Fruit fly (Drosophila melanogaster) whole organism, embryonic: ENCODE results near the gene CG42465.

ENCODE experiments used
- Abd-B ChIP-seq: fragments of 200-800 bp; sonication (Bioruptor generic); optimal IDR thresholded peaks from 2 replicates; lab custom pipeline; 2018; ENCODE audit warnings: missing biosample characterization, mild to moderate bottlenecking, missing genetic modification characterization, moderate library complexity
- Ada2b ChIP-seq: fragments of 200-800 bp; sonication (Bioruptor generic); IDR thresholded peaks from 2 replicates; pipeline ENCODE4 v1.3.6; 2022; ENCODE audit warnings: missing biosample characterization, missing genetic modification characterization
- Atf3 ChIP-seq: fragments of 200-800 bp; sonication (Bioruptor generic); optimal IDR thresholded peaks from 3 replicates; lab custom pipeline; 2016; ENCODE audit warnings: missing biosample characterization, missing genetic modification characterization
- Awh ChIP-seq: fragments of 200-800 bp; sonication (Bioruptor generic); IDR thresholded peaks from 2 replicates; pipeline ENCODE4, ENCODE4 v1.3.6; 2022; ENCODE audit warnings: missing biosample characterization, missing genetic modification characterization
- CG10147 ChIP-seq: fragments of 200-800 bp; sonication (Bioruptor generic); optimal IDR thresholded peaks from 2 replicates; lab custom pipeline; 2019; ENCODE audit warnings: missing biosample characterization, mild to moderate bottlenecking, missing genetic modification characterization, moderate library complexity
- CG10543 ChIP-seq: fragments of 200-800 bp; sonication (Bioruptor generic); optimal IDR thresholded peaks from 3 replicates; lab custom pipeline; 2017; ENCODE audit warnings: missing biosample characterization, mild to moderate bottlenecking, missing genetic modification characterization, moderate library complexity
- CG11398 ChIP-seq: fragments of 200-800 bp; sonication (Bioruptor generic); optimal IDR thresholded peaks from 2 replicates; lab custom pipeline; 2016; ENCODE audit warnings: missing biosample characterization, missing genetic modification characterization
- CG11456 ChIP-seq: fragments of 200-800 bp; sonication (Bioruptor generic); IDR thresholded peaks from 3 replicates; pipeline ENCODE4 v1.3.6; 2022; ENCODE audit warnings: missing biosample characterization, missing genetic modification characterization
- CG12236 ChIP-seq: fragments of 200-800 bp; sonication (Bioruptor generic); optimal IDR thresholded peaks from 2 replicates; lab custom pipeline; 2016; ENCODE audit warnings: missing biosample characterization, missing genetic modification characterization
- CG12744 ChIP-seq: fragments of 200-800 bp; sonication (Bioruptor generic); optimal IDR thresholded peaks from 2 replicates; lab custom pipeline; 2016; ENCODE audit warnings: missing biosample characterization, missing genetic modification characterization
- CG14050 ChIP-seq: fragments of 200-800 bp; sonication (Bioruptor generic); IDR thresholded peaks from 3 replicates; pipeline ENCODE4 v1.3.6; 2022; ENCODE audit warnings: missing biosample characterization, missing genetic modification characterization
- CG2129 ChIP-seq: fragments of 200-800 bp; sonication (Bioruptor generic); IDR thresholded peaks from 2 replicates; pipeline ENCODE4 v1.3.6; 2022; ENCODE audit warnings: missing biosample characterization, missing genetic modification characterization; ENCODE audit not compliant: partially characterized antibody
- CG31441 ChIP-seq: fragments of 200-800 bp; sonication (Bioruptor generic); IDR thresholded peaks from 2 replicates; pipeline ENCODE4 v1.3.6; 2022; ENCODE audit warnings: missing biosample characterization, missing genetic modification characterization
- CG6254 ChIP-seq: fragments of 200-800 bp; sonication (Bioruptor generic); optimal IDR thresholded peaks from 3 replicates; lab custom pipeline; 2017; ENCODE audit warnings: mild to moderate bottlenecking, missing biosample characterization, missing genetic modification reagents, missing genetic modification characterization
- CG6813 ChIP-seq: fragments of 200-800 bp; sonication (Bioruptor generic); optimal IDR thresholded peaks from 2 replicates; lab custom pipeline; 2017; ENCODE audit warnings: missing biosample characterization, missing genetic modification characterization, mild to moderate bottlenecking, moderate library complexity, missing genetic modification reagents
- CG8924 ChIP-seq: fragments of 200-800 bp; optimal IDR thresholded peaks from 3 replicates; lab custom pipeline; 2019; ENCODE audit warnings: missing biosample characterization, mild to moderate bottlenecking, missing genetic modification characterization, moderate library complexity
- CG9437 ChIP-seq: fragments of 200-800 bp; sonication (Bioruptor generic); optimal IDR thresholded peaks from 2 replicates; lab custom pipeline; 2018; ENCODE audit warnings: missing biosample characterization, mild to moderate bottlenecking, missing genetic modification characterization
- CTCF ChIP-seq: fragments of 200-800 bp; sonication (Bioruptor generic); optimal IDR thresholded peaks from 2 replicates; lab custom pipeline; 2017; ENCODE audit warnings: missing biosample characterization, mild to moderate bottlenecking, missing genetic modification characterization, moderate library complexity
- Camta ChIP-seq: fragments of 200-800 bp; sonication (Bioruptor generic); optimal IDR thresholded peaks from 2 replicates; lab custom pipeline; 2016; ENCODE audit warnings: missing biosample characterization, missing genetic modification characterization
- D19B ChIP-seq: fragments of 200-800 bp; sonication (Bioruptor generic); optimal IDR thresholded peaks from 2 replicates; lab custom pipeline; 2017; ENCODE audit warnings: missing biosample characterization, mild to moderate bottlenecking, missing genetic modification characterization
- Gug ChIP-seq: fragments of 200-800 bp; sonication (Bioruptor generic); IDR thresholded peaks from 4 replicates; pipeline ENCODE4 v1.3.6; 2022; ENCODE audit warnings: missing biosample characterization, missing genetic modification characterization
- H15 ChIP-seq: fragments of 200-800 bp; sonication (Bioruptor generic); IDR thresholded peaks from 3 replicates; pipeline ENCODE4 v1.3.6; 2022; ENCODE audit warnings: missing biosample characterization, missing genetic modification characterization
- H2.0 ChIP-seq: fragments of 200-800 bp; sonication (Bioruptor generic); IDR thresholded peaks from 2 replicates; pipeline ENCODE4 v1.3.6; 2022; ENCODE audit warnings: missing biosample characterization, missing genetic modification characterization
- HLH3B ChIP-seq: fragments of 200-800 bp; sonication (Bioruptor generic); IDR thresholded peaks from 2 replicates; pipeline ENCODE4 v1.3.6; 2022; ENCODE audit warnings: missing biosample characterization, missing genetic modification characterization
- Hmr ChIP-seq: fragments of 200-800 bp; sonication (Bioruptor generic); optimal IDR thresholded peaks from 3 replicates; lab custom pipeline; 2017; ENCODE audit warnings: mild to moderate bottlenecking, missing biosample characterization, missing genetic modification reagents, missing genetic modification characterization
- Hsf ChIP-seq: fragments of 200-800 bp; sonication (Bioruptor generic); optimal IDR thresholded peaks from 3 replicates; lab custom pipeline; 2016; ENCODE audit warnings: missing biosample characterization, missing genetic modification characterization
- MTF-1 ChIP-seq: fragments of 200-800 bp; sonication (Bioruptor generic); optimal IDR thresholded peaks from 2 replicates; lab custom pipeline; 2018; ENCODE audit warnings: missing biosample characterization, mild to moderate bottlenecking, missing genetic modification characterization, borderline replicate concordance
- Myb ChIP-seq: fragments of 200-800 bp; sonication (Bioruptor generic); optimal IDR thresholded peaks from 2 replicates; lab custom pipeline; 2016; ENCODE audit warnings: missing biosample characterization, missing genetic modification characterization
- Trl ChIP-seq, 3 experiments: fragments of >200 bp in 2 of 3; fragments of 200-800 bp in 1 of 3; sonication (Bioruptor generic) in 1 of 3; optimal IDR thresholded peaks; 2 replicates in 1 of 3; 3 replicates in 2 of 3; lab custom pipeline; 2016 to 2017; ENCODE audit warnings: missing biosample characterization in 1 of 3, missing genetic modification characterization in 1 of 3
- Vsx1 ChIP-seq: fragments of 200-800 bp; sonication (Bioruptor generic); optimal IDR thresholded peaks from 2 replicates; lab custom pipeline; 2017; ENCODE audit warnings: missing biosample characterization, mild to moderate bottlenecking, missing genetic modification characterization, missing genetic modification reagents
- ap ChIP-seq: fragments of 200-800 bp; sonication (Bioruptor generic); IDR thresholded peaks from 2 replicates; pipeline ENCODE4 v1.3.6; 2022; ENCODE audit warnings: missing biosample characterization, missing genetic modification characterization
- br ChIP-seq: fragments of >200 bp; optimal IDR thresholded peaks from 2 replicates; lab custom pipeline; 2017
- btn ChIP-seq: fragments of 200-800 bp; sonication (Bioruptor generic); optimal IDR thresholded peaks from 2 replicates; lab custom pipeline; 2016; ENCODE audit warnings: missing biosample characterization, missing genetic modification characterization
- caup ChIP-seq: fragments of 200-800 bp; sonication (Bioruptor generic); optimal IDR thresholded peaks from 3 replicates; lab custom pipeline; 2017; ENCODE audit warnings: missing biosample characterization, mild to moderate bottlenecking, missing genetic modification characterization, moderate library complexity; ENCODE audit not compliant: severe bottlenecking
- crp ChIP-seq, 2 experiments: fragments of 200-800 bp; sonication (Bioruptor generic); optimal IDR thresholded peaks; 2 replicates in 1 of 2; 3 replicates in 1 of 2; lab custom pipeline; 2017; ENCODE audit warnings: missing biosample characterization in 2 of 2, missing genetic modification characterization in 2 of 2, mild to moderate bottlenecking in 1 of 2, moderate library complexity in 1 of 2
- dm ChIP-seq: fragments of 200-800 bp; sonication (Bioruptor generic); optimal IDR thresholded peaks from 3 replicates; lab custom pipeline; 2016; ENCODE audit warnings: missing biosample characterization, missing genetic modification characterization
- ewg ChIP-seq: fragments of 200-800 bp; sonication (Bioruptor generic); optimal IDR thresholded peaks from 3 replicates; lab custom pipeline; 2017; ENCODE audit warnings: mild to moderate bottlenecking, missing biosample characterization, missing genetic modification reagents, missing genetic modification characterization
- gce ChIP-seq: fragments of 200-800 bp; sonication (Bioruptor generic); IDR thresholded peaks from 3 replicates; pipeline ENCODE4 v1.3.6; 2022; ENCODE audit warnings: missing biosample characterization, missing genetic modification characterization
- gsb-n ChIP-seq: fragments of 200-800 bp; sonication (Bioruptor generic); optimal IDR thresholded peaks from 3 replicates; lab custom pipeline; 2018; ENCODE audit warnings: missing biosample characterization, mild to moderate bottlenecking, missing genetic modification characterization
- gt ChIP-seq: fragments of 200-800 bp; sonication (Bioruptor generic); IDR thresholded peaks from 2 replicates; pipeline ENCODE4 v1.3.6; 2022; ENCODE audit warnings: missing biosample characterization, missing genetic modification characterization
- insv ChIP-seq, 2 experiments: fragments of 200-800 bp; sonication (Bioruptor generic); optimal IDR thresholded peaks; 3 replicates each; lab custom pipeline; 2016 to 2018; ENCODE audit warnings: missing biosample characterization in 2 of 2, missing genetic modification characterization in 2 of 2
- jigr1 ChIP-seq: fragments of 200-800 bp; sonication (Bioruptor generic); IDR thresholded peaks from 3 replicates; pipeline ENCODE4 v1.3.6; 2022; ENCODE audit warnings: missing biosample characterization, missing genetic modification characterization
- lilli ChIP-seq: fragments of 200-800 bp; sonication (Bioruptor generic); optimal IDR thresholded peaks from 3 replicates; lab custom pipeline; 2016; ENCODE audit warnings: missing biosample characterization, missing genetic modification characterization
- lov ChIP-seq, 2 experiments: fragments of 200-800 bp in 1 of 2; fragments of >200 bp in 1 of 2; sonication (Bioruptor generic) in 1 of 2; IDR thresholded peaks in 1 of 2; optimal IDR thresholded peaks in 1 of 2; 2 replicates in 1 of 2; 3 replicates in 1 of 2; pipeline versions ENCODE4 v1.3.6 to Lab custom; 2017 to 2022; ENCODE audit warnings: missing biosample characterization in 1 of 2, missing genetic modification characterization in 1 of 2
- maf-S ChIP-seq: fragments of 200-800 bp; sonication (Bioruptor generic); optimal IDR thresholded peaks from 2 replicates; lab custom pipeline; 2016; ENCODE audit warnings: missing biosample characterization, missing genetic modification characterization
- mirr ChIP-seq: fragments of 200-800 bp; sonication (Bioruptor generic); optimal IDR thresholded peaks from 3 replicates; lab custom pipeline; 2018; ENCODE audit warnings: missing biosample characterization, mild to moderate bottlenecking, missing genetic modification characterization
- pum ChIP-seq: fragments of 200-800 bp; sonication (Bioruptor generic); optimal IDR thresholded peaks from 2 replicates; lab custom pipeline; 2016; ENCODE audit warnings: missing biosample characterization, missing genetic modification characterization
- seq ChIP-seq: fragments of 200-800 bp; sonication (Bioruptor generic); IDR thresholded peaks from 2 replicates; pipeline ENCODE4 v1.3.6; 2022; ENCODE audit warnings: missing biosample characterization, missing genetic modification characterization
- sim ChIP-seq: fragments of 200-800 bp; sonication (Bioruptor generic); IDR thresholded peaks from 2 replicates; pipeline ENCODE4 v1.3.6; 2022; ENCODE audit warnings: missing biosample characterization, missing genetic modification characterization
- sisA ChIP-seq: fragments of 200-800 bp; sonication (Bioruptor generic); IDR thresholded peaks from 2 replicates; pipeline ENCODE4 v1.3.6; 2022; ENCODE audit warnings: missing biosample characterization, missing genetic modification characterization
- wek ChIP-seq: fragments of 200-800 bp; sonication (Bioruptor generic); optimal IDR thresholded peaks from 3 replicates; lab custom pipeline; 2018; ENCODE audit warnings: missing biosample characterization, mild to moderate bottlenecking, missing genetic modification characterization, moderate library complexity

Gene CG42465

DNA sequence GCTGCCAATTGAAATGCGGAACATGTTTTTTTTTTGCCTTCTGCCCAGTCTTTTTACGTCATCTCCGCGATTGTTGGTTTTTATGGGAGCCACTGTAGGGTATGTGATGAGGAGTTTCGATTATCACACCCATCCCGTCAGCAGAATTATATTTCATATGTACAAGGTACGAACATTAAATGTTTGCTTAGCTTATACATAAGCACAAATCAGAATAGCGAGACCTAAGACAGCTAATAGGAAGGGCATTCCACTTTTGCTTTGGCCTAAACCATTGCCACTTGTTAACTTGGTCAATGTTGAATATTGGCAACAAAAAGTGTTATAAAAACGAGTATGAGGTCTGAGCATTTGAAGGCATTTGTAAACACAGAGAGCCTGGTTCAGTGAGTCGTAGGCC lies 3.3 kb downstream of the CG42465 start, which contains the start of gene CG2816 (continued):
- TF ChIP-seq gsb-n = no peak
- peak; percentile 24 for TF ChIP-seq CG12744 (GFP tag; lab: Kevin White, UChicago)
- no peak for TF ChIP-seq CG12236 (GFP tag; lab: Kevin White, UChicago)
- TF ChIP-seq ap = peak; percentile 69
- TF ChIP-seq mirr (GFP tag; lab: Kevin White, UChicago) = no peak
- TF ChIP-seq H2.0 = peak; percentile 76
- peak; percentile 49 for TF ChIP-seq Ada2b (GFP tag; lab: Robert Waterston, UW)
- peak; percentile 57 for TF ChIP-seq HLH3B (GFP tag; lab: Robert Waterston, UW)
- peak; percentile 47 for TF ChIP-seq seq (GFP tag; lab: Robert Waterston, UW)
- peak; percentile 51 for TF ChIP-seq caup
- TF ChIP-seq Hsf = peak; percentile 12
- TF ChIP-seq gce (GFP tag; lab: Robert Waterston, UW) = peak; percentile 27; the same call in 1 of the 3 replicates
- TF ChIP-seq jigr1 (GFP tag; lab: Robert Waterston, UW) = no peak
- TF ChIP-seq insv (GFP tag; optimal IDR thresholded peaks at IDR 0.05; lab: Kevin White, UChicago) = no peak
- no peak for TF ChIP-seq MTF-1
- TF ChIP-seq CG11456 (GFP tag; lab: Robert Waterston, UW) = peak; percentile 95; the same call in 2 of the 3 replicates
- no peak for TF ChIP-seq gt (GFP tag; lab: Robert Waterston, UW)
- TF ChIP-seq lov (optimal IDR thresholded peaks at IDR 0.05; lab: Kevin White, UChicago) = no peak
- no peak; the same call in 2 of the 3 replicates for TF ChIP-seq lov (GFP tag; IDR thresholded peaks at IDR 0.05; lab: Robert Waterston, UW)
- TF ChIP-seq CG10543 (GFP tag; lab: Kevin White, UChicago) = peak; percentile 69
- TF ChIP-seq Camta = peak; percentile 70
- no peak for TF ChIP-seq CG2129 (GFP tag; lab: Robert Waterston, UW)
- TF ChIP-seq Vsx1 (GFP tag; lab: Kevin White, UChicago) = no peak
- peak; percentile 65 for TF ChIP-seq Abd-B (GFP tag; lab: Kevin White, UChicago)
- no peak for TF ChIP-seq CG10147 (GFP tag; lab: Kevin White, UChicago)
- peak; percentile 24; the same call in 1 of the 3 replicates for TF ChIP-seq CG14050 (GFP tag; lab: Robert Waterston, UW)
- TF ChIP-seq sim (GFP tag; lab: Robert Waterston, UW) = no peak
- peak; percentile 16 for TF ChIP-seq CG9437 (GFP tag; lab: Kevin White, UChicago)
- TF ChIP-seq dm (GFP tag; lab: Kevin White, UChicago) = no peak
- TF ChIP-seq H15 (GFP tag; lab: Robert Waterston, UW) = no peak
- TF ChIP-seq CTCF = no peak
- TF ChIP-seq pum (GFP tag; lab: Kevin White, UChicago) = peak; percentile 23
- no peak for TF ChIP-seq br
- TF ChIP-seq Atf3 (GFP tag; lab: Kevin White, UChicago) = peak; percentile 26
- TF ChIP-seq Gug = peak; percentile 54; the same call in 2 of the 4 replicates
- no peak for TF ChIP-seq crp (GFP tag; optimal IDR thresholded peaks at IDR 0.05; lab: Kevin White, UChicago)
- TF ChIP-seq sisA = no peak
- TF ChIP-seq Myb (GFP tag; lab: Kevin White, UChicago) = peak; percentile 72
- TF ChIP-seq btn (GFP tag; lab: Kevin White, UChicago) = no peak
- TF ChIP-seq CG6813 (GFP tag; lab: Kevin White, UChicago) = no peak
- TF ChIP-seq CG6254 = no peak
- TF ChIP-seq Awh (GFP tag; lab: Robert Waterston, UW) = no peak
- TF ChIP-seq Hmr (GFP tag; lab: Kevin White, UChicago) = peak; percentile 80
- TF ChIP-seq CG8924 (tag; lab: Kevin White, UChicago) = peak; percentile 64
- TF ChIP-seq CG31441 = no peak
- TF ChIP-seq ewg = no peak
- no peak for TF ChIP-seq Trl (optimal IDR thresholded peaks at IDR 0.05; lab: Kevin White, UChicago)
- peak; percentile 26 for TF ChIP-seq Trl (GFP tag; optimal IDR thresholded peaks at IDR 0.05; lab: Kevin White, UChicago)
- TF ChIP-seq wek = no peak
- peak; percentile 93 for TF ChIP-seq lilli (GFP tag; lab: Kevin White, UChicago)
- TF ChIP-seq CG11398 (GFP tag; lab: Kevin White, UChicago) = no peak
- TF ChIP-seq D19B (GFP tag; lab: Kevin White, UChicago) = peak; percentile 27
- peak; percentile 84 for TF ChIP-seq maf-S (GFP tag; lab: Kevin White, UChicago)
